Worm (Caenorhabditis elegans) whole organism, late embryonic: ENCODE measurements around the gene grl-20.

ENCODE experiments used
- C08G9.2 ChIP-seq: sonication (generic microtip); optimal IDR thresholded peaks from 2 replicates; lab custom pipeline; 2016; ENCODE audit warnings: mild to moderate bottlenecking, missing genetic modification characterization, moderate library complexity, missing compliant biosample characterization
- C38D4.7 ChIP-seq: fragments of 200-800 bp; sonication (Bioruptor generic); optimal IDR thresholded peaks from 2 replicates; lab custom pipeline; 2018; ENCODE audit warnings: mild to moderate bottlenecking, missing genetic modification characterization, moderate library complexity, missing compliant biosample characterization
- F13H6.1 ChIP-seq: sonication (generic microtip); optimal IDR thresholded peaks from 2 replicates; lab custom pipeline; 2016; ENCODE audit warnings: missing genetic modification characterization, missing compliant biosample characterization
- K02D7.2 ChIP-seq: sonication (generic microtip); optimal IDR thresholded peaks from 2 replicates; lab custom pipeline; 2017; ENCODE audit warnings: mild to moderate bottlenecking, missing genetic modification characterization, missing compliant biosample characterization
- T23F11.4 ChIP-seq: fragments of 200-800 bp; sonication (Bioruptor generic); optimal IDR thresholded peaks from 2 replicates; lab custom pipeline; 2018; ENCODE audit warnings: mild to moderate bottlenecking, missing genetic modification characterization, missing compliant biosample characterization
- ahr-1 ChIP-seq: sonication (generic microtip); optimal IDR thresholded peaks from 2 replicates; lab custom pipeline; 2016; ENCODE audit warnings: missing genetic modification characterization, missing compliant biosample characterization
- ceh-14 ChIP-seq: sonication (generic microtip); optimal IDR thresholded peaks from 2 replicates; lab custom pipeline; 2016; ENCODE audit warnings: missing genotype, missing genetic modification characterization, missing compliant biosample characterization
- ceh-19 ChIP-seq: fragments of 200-800 bp; sonication (Bioruptor generic); optimal IDR thresholded peaks from 2 replicates; lab custom pipeline; 2018; ENCODE audit warnings: mild to moderate bottlenecking, missing genetic modification characterization, missing compliant biosample characterization
- ceh-24 ChIP-seq: sonication (generic microtip); optimal IDR thresholded peaks from 2 replicates; lab custom pipeline; 2016; ENCODE audit warnings: mild to moderate bottlenecking, missing genetic modification characterization, missing compliant biosample characterization
- ceh-45 ChIP-seq: fragments of 200-800 bp; sonication (Bioruptor generic); IDR thresholded peaks from 2 replicates; pipeline ENCODE4 v1.3.6; 2022; ENCODE audit warnings: missing genetic modification reagents, missing genetic modification characterization, missing compliant biosample characterization
- ceh-48 ChIP-seq: sonication (generic microtip); optimal IDR thresholded peaks from 2 replicates; lab custom pipeline; 2016; ENCODE audit warnings: missing genetic modification characterization, inconsistent platforms, missing compliant biosample characterization
- ceh-6 ChIP-seq: fragments of 200-800 bp; sonication (Bioruptor generic); optimal IDR thresholded peaks from 2 replicates; lab custom pipeline; 2018; ENCODE audit warnings: mild to moderate bottlenecking, missing genetic modification characterization, missing compliant biosample characterization
- che-1 ChIP-seq: sonication (generic microtip); optimal IDR thresholded peaks from 2 replicates; lab custom pipeline; 2016; ENCODE audit warnings: mild to moderate bottlenecking, missing genetic modification characterization, missing compliant biosample characterization
- dve-1 ChIP-seq: sonication (generic microtip); optimal IDR thresholded peaks from 2 replicates; lab custom pipeline; 2017; ENCODE audit warnings: antibody characterized with exemption, mild to moderate bottlenecking, missing genetic modification characterization, missing compliant biosample characterization
- elt-2 ChIP-seq: sonication (generic microtip); optimal IDR thresholded peaks from 2 replicates; lab custom pipeline; 2016; ENCODE audit warnings: missing genetic modification reagents, missing genetic modification characterization, missing compliant biosample characterization
- hlh-13 ChIP-seq: fragments of 200-800 bp; sonication (Bioruptor generic); optimal IDR thresholded peaks from 2 replicates; lab custom pipeline; 2018; ENCODE audit warnings: mild to moderate bottlenecking, missing genetic modification characterization, missing compliant biosample characterization
- hlh-15 ChIP-seq: sonication (generic microtip); optimal IDR thresholded peaks from 2 replicates; lab custom pipeline; 2016; ENCODE audit warnings: missing genetic modification characterization, missing compliant biosample characterization
- hlh-30 ChIP-seq: sonication (generic microtip); optimal IDR thresholded peaks from 2 replicates; lab custom pipeline; 2017; ENCODE audit warnings: antibody characterized with exemption, missing genetic modification characterization, missing compliant biosample characterization; ENCODE audit not compliant: insufficient read depth
- hlh-6 ChIP-seq: sonication (generic microtip); optimal IDR thresholded peaks from 2 replicates; lab custom pipeline; 2016; ENCODE audit warnings: missing genotype, missing genetic modification characterization, missing compliant biosample characterization
- mec-3 ChIP-seq: sonication (generic microtip); optimal IDR thresholded peaks from 2 replicates; lab custom pipeline; 2016; ENCODE audit warnings: borderline replicate concordance, missing genetic modification characterization, missing compliant biosample characterization
- nfya-1 ChIP-seq: sonication (generic microtip); optimal IDR thresholded peaks from 2 replicates; lab custom pipeline; 2017; ENCODE audit warnings: missing genetic modification characterization, mild to moderate bottlenecking, missing compliant biosample characterization, antibody characterized with exemption, moderate library complexity
- pag-3 ChIP-seq: sonication (generic microtip); optimal IDR thresholded peaks from 2 replicates; lab custom pipeline; 2016; ENCODE audit warnings: missing compliant biosample characterization, missing genetic modification characterization, borderline replicate concordance
- pax-1 ChIP-seq: fragments of 150-350 bp; optimal IDR thresholded peaks from 2 replicates; lab custom pipeline; 2014; ENCODE audit warnings: missing biosample characterization, missing genetic modification characterization
- pha-2 ChIP-seq: sonication (generic microtip); optimal IDR thresholded peaks from 2 replicates; lab custom pipeline; 2017; ENCODE audit warnings: mild to moderate bottlenecking, missing genetic modification characterization, missing compliant biosample characterization
- pros-1 ChIP-seq: fragments of 150-350 bp; optimal IDR thresholded peaks from 2 replicates; lab custom pipeline; 2014; ENCODE audit warnings: missing biosample characterization, missing genetic modification reagents, missing genetic modification characterization
- ref-2 ChIP-seq: sonication (generic microtip); optimal IDR thresholded peaks from 2 replicates; lab custom pipeline; 2016; ENCODE audit warnings: missing genetic modification characterization, missing compliant biosample characterization
- sdc-2 ChIP-seq: sonication (generic microtip); optimal IDR thresholded peaks from 2 replicates; lab custom pipeline; 2016; ENCODE audit warnings: missing genotype, missing genetic modification characterization, missing compliant biosample characterization
- sox-4 ChIP-seq: sonication (generic microtip); optimal IDR thresholded peaks from 2 replicates; lab custom pipeline; 2017; ENCODE audit warnings: mild to moderate bottlenecking, missing genetic modification characterization, inconsistent platforms, missing compliant biosample characterization
- syd-9 ChIP-seq: sonication (generic microtip); optimal IDR thresholded peaks from 2 replicates; lab custom pipeline; 2016; ENCODE audit warnings: mild to moderate bottlenecking, missing genetic modification characterization, moderate library complexity, missing compliant biosample characterization
- tbx-2 ChIP-seq: sonication (generic microtip); optimal IDR thresholded peaks from 2 replicates; lab custom pipeline; 2016; ENCODE audit warnings: missing genetic modification characterization, missing compliant biosample characterization
- ttx-3 ChIP-seq: sonication (generic microtip); optimal IDR thresholded peaks from 2 replicates; lab custom pipeline; 2016; ENCODE audit warnings: missing genetic modification reagents, missing genetic modification characterization, missing compliant biosample characterization
- unc-55 ChIP-seq: sonication (generic microtip); optimal IDR thresholded peaks from 2 replicates; lab custom pipeline; 2017; ENCODE audit warnings: missing biosample characterization, missing genetic modification reagents, missing genetic modification characterization
- unc-86 ChIP-seq: sonication (generic microtip); optimal IDR thresholded peaks from 2 replicates; lab custom pipeline; 2016; ENCODE audit warnings: missing genetic modification characterization, missing compliant biosample characterization

grl-20 gene

ce11 chrIV:2113362-2114056, 15.2 kb downstream of the grl-20 start, which contains the start of gene C23H5.8:
C23H5.8 (minus strand) TSS chrIV:2113412.
- no peak for TF ChIP-seq sdc-2 (tag; lab: Kevin White, UChicago)
- TF ChIP-seq K02D7.2, result no peak
- no peak for TF ChIP-seq ttx-3 (tag; lab: Kevin White, UChicago)
- peak; percentile 50 for TF ChIP-seq elt-2 (tag; lab: Kevin White, UChicago)
- no peak for TF ChIP-seq F13H6.1

ce11 chrIV:2111300-2111874, 17.3 kb downstream of the grl-20 start, which contains the start of gene che-6:
che-6 (minus strand) TSS chrIV:2111408.
- TF ChIP-seq ceh-24 (tag; lab: Kevin White, UChicago), result no peak
- no peak for TF ChIP-seq ceh-19 (GFP tag; lab: Kevin White, UChicago)
- TF ChIP-seq ahr-1 (tag; lab: Kevin White, UChicago), result no peak
- TF ChIP-seq pha-2 (tag; lab: Kevin White, UChicago), result no peak
- TF ChIP-seq ceh-45 (GFP tag; lab: Robert Waterston, UW), result no peak
- TF ChIP-seq hlh-15 (tag; lab: Kevin White, UChicago), result no peak
- TF ChIP-seq tbx-2 (tag; lab: Kevin White, UChicago), result no peak
- TF ChIP-seq ref-2 (tag; lab: Kevin White, UChicago), result no peak
- TF ChIP-seq unc-55 (GFP tag; lab: Kevin White, UChicago), result no peak
- TF ChIP-seq che-1, result no peak

- TF ChIP-seq che-1, result no peak
- no peak for TF ChIP-seq C38D4.7 (GFP tag; lab: Kevin White, UChicago)
- no peak for TF ChIP-seq mec-3
- TF ChIP-seq ceh-6 (GFP tag; lab: Kevin White, UChicago), result no peak
- TF ChIP-seq nfya-1 (tag; lab: Kevin White, UChicago), result no peak
- no peak for TF ChIP-seq ceh-48 (tag; lab: Kevin White, UChicago)
- TF ChIP-seq ceh-19 (GFP tag; lab: Kevin White, UChicago), result no peak
- TF ChIP-seq dve-1, result no peak
- TF ChIP-seq T23F11.4 (GFP tag; lab: Kevin White, UChicago), result no peak
- no peak for TF ChIP-seq pax-1 (tag; lab: Kevin White, UChicago)
- no peak for TF ChIP-seq syd-9 (tag; lab: Kevin White, UChicago)
- no peak for TF ChIP-seq hlh-13
- no peak for TF ChIP-seq pros-1
- no peak for TF ChIP-seq hlh-6 (tag; lab: Kevin White, UChicago)
- TF ChIP-seq ceh-45 (GFP tag; lab: Robert Waterston, UW), result no peak
- no peak for TF ChIP-seq hlh-30
Measured at ce11 chrIV:2106708-2107107, 22.0 kb downstream of the grl-20 start.

ce11 chrIV:2102793-2103192, 25.9 kb downstream of the grl-20 start, which contains the start of gene C23H5.15:
C23H5.15 (minus strand) TSS chrIV:2102893.
- TF ChIP-seq unc-86 (tag; lab: Kevin White, UChicago) (no peak), pag-3 (tag; lab: Kevin White, UChicago) (no peak), ceh-14 (tag; lab: Kevin White, UChicago) (no peak), ref-2 (tag; lab: Kevin White, UChicago) (no peak), sox-4 (tag; lab: Kevin White, UChicago) (no peak), elt-2 (tag; lab: Kevin White, UChicago) (no peak), C08G9.2 (tag; lab: Kevin White, UChicago) (no peak)
